Worm (Caenorhabditis elegans): ENCODE results near the gene dhs-9.

dhs-9 gene

ce11 chrIII:5329372-5329771, 38.5 kb downstream of the dhs-9 start:
- no peak for TF ChIP-seq him-1 (tag; optimal IDR thresholded peaks at IDR 0.05)
- no peak for TF ChIP-seq W03F9.2 (tag; optimal IDR thresholded peaks at IDR 0.05)

- TF ChIP-seq him-1 (tag; optimal IDR thresholded peaks at IDR 0.05) (no peak), W03F9.2 (tag; optimal IDR thresholded peaks at IDR 0.05) (no peak), dao-5 (tag; optimal IDR thresholded peaks at IDR 0.05) (no peak)
Observed at ce11 chrIII:5326323-5326722, 41.5 kb downstream of the dhs-9 start, which contains the start of gene sorf-2. Gene sorf-2, plus strand, starts transcription at chrIII:5326623.

ce11 chrIII:5321661-5322060, 46.2 kb downstream of the dhs-9 start, which contains the start of gene F52C9.3:
Gene F52C9.3, plus strand, starts transcription at chrIII:5321885.
- no peak for TF ChIP-seq dao-5 (tag; optimal IDR thresholded peaks at IDR 0.05)
- TF ChIP-seq him-1 (tag; optimal IDR thresholded peaks at IDR 0.05), result no peak
- no peak for TF ChIP-seq W03F9.2 (tag; optimal IDR thresholded peaks at IDR 0.05)

ce11 chrIII:5318610-5319009, 49.2 kb downstream of the dhs-9 start:
- TF ChIP-seq him-1 (tag; optimal IDR thresholded peaks at IDR 0.05) (no peak), dao-5 (tag; optimal IDR thresholded peaks at IDR 0.05) (no peak), W03F9.2 (tag; optimal IDR thresholded peaks at IDR 0.05) (no peak)
